Worm (Caenorhabditis elegans) whole organism, L3 larva: ENCODE results near the gene sar-1.

Experiments used
- R02D3.7 ChIP-seq: fragments of 150-350 bp; optimal IDR thresholded peaks from 2 replicates; lab custom pipeline; 2014; ENCODE audit warnings: missing biosample characterization, missing genetic modification characterization
- ZK546.5 ChIP-seq: sonication (generic microtip); optimal IDR thresholded peaks from 2 replicates; lab custom pipeline; 2017; ENCODE audit warnings: missing biosample characterization, missing genetic modification characterization
- aly-2 ChIP-seq: fragments of 150-350 bp; optimal IDR thresholded peaks from 2 replicates; lab custom pipeline; 2014; ENCODE audit warnings: missing biosample characterization, missing genetic modification characterization
- ama-1 ChIP-seq: fragments of 150-350 bp; optimal IDR thresholded peaks from 2 replicates; lab custom pipeline; 2018
- ceh-16 ChIP-seq: sonication (generic microtip); optimal IDR thresholded peaks from 2 replicates; lab custom pipeline; 2017; ENCODE audit warnings: missing biosample characterization, missing genetic modification characterization
- ceh-82 ChIP-seq: fragments of 150-350 bp; optimal IDR thresholded peaks from 2 replicates; lab custom pipeline; 2014; ENCODE audit warnings: missing biosample characterization, missing genetic modification characterization
- ceh-9 ChIP-seq: sonication (generic microtip); optimal IDR thresholded peaks from 2 replicates; lab custom pipeline; 2018; ENCODE audit warnings: missing biosample characterization, missing genetic modification characterization
- egl-27 ChIP-seq: sonication (generic microtip); optimal IDR thresholded peaks from 4 replicates; lab custom pipeline; 2017; ENCODE audit warnings: missing biosample characterization, missing genetic modification reagents, missing genetic modification characterization
- egl-5 ChIP-seq: fragments of 150-350 bp; optimal IDR thresholded peaks from 2 replicates; lab custom pipeline; 2017; ENCODE audit warnings: missing biosample characterization, missing genetic modification reagents, missing genetic modification characterization, inconsistent platforms
- elt-2 ChIP-seq: sonication (generic microtip); optimal IDR thresholded peaks from 2 replicates; lab custom pipeline; 2016; ENCODE audit warnings: missing genetic modification reagents, mild to moderate bottlenecking, missing genetic modification characterization, missing compliant biosample characterization
- elt-3 ChIP-seq, 3 experiments: fragments of 150-350 bp in 1 of 3; sonication (generic microtip) in 2 of 3; optimal IDR thresholded peaks; 2 replicates in 2 of 3; 4 replicates in 1 of 3; lab custom pipeline; 2014 to 2017; ENCODE audit warnings: missing biosample characterization in 3 of 3, missing genetic modification characterization in 3 of 3
- fkh-10 ChIP-seq: sonication (generic microtip); optimal IDR thresholded peaks from 2 replicates; lab custom pipeline; 2017; ENCODE audit warnings: missing biosample characterization, missing genetic modification reagents, missing genetic modification characterization
- fos-1 ChIP-seq: fragments of 150-350 bp; optimal IDR thresholded peaks from 2 replicates; lab custom pipeline; 2014; ENCODE audit warnings: missing biosample characterization, missing genetic modification characterization
- hmg-11 ChIP-seq: sonication (generic microtip); optimal IDR thresholded peaks from 2 replicates; lab custom pipeline; 2016; ENCODE audit warnings: missing genetic modification characterization, missing compliant biosample characterization
- jun-1 ChIP-seq: fragments of 150-350 bp; optimal IDR thresholded peaks from 2 replicates; lab custom pipeline; 2014; ENCODE audit warnings: missing biosample characterization, missing genetic modification reagents, missing genetic modification characterization
- lin-15B ChIP-seq: fragments of 150-350 bp; optimal IDR thresholded peaks from 2 replicates; lab custom pipeline; 2014; ENCODE audit warnings: missing biosample characterization, missing genetic modification characterization
- nfya-1 ChIP-seq: sonication (generic microtip); optimal IDR thresholded peaks from 2 replicates; lab custom pipeline; 2017; ENCODE audit warnings: missing genetic modification characterization, mild to moderate bottlenecking, missing compliant biosample characterization, antibody characterized with exemption, moderate library complexity; ENCODE audit not compliant: insufficient read depth
- nhr-11 ChIP-seq: fragments of 150-350 bp; optimal IDR thresholded peaks from 2 replicates; lab custom pipeline; 2014; ENCODE audit warnings: missing biosample characterization, missing genetic modification characterization
- nhr-12 ChIP-seq: fragments of 150-350 bp; optimal IDR thresholded peaks from 2 replicates; lab custom pipeline; 2014; ENCODE audit warnings: missing biosample characterization, missing genetic modification characterization
- nhr-237 ChIP-seq: fragments of 150-350 bp; optimal IDR thresholded peaks from 2 replicates; lab custom pipeline; 2014; ENCODE audit warnings: missing biosample characterization, missing genetic modification characterization
- nhr-25 ChIP-seq: sonication (generic microtip); optimal IDR thresholded peaks from 2 replicates; lab custom pipeline; 2017; ENCODE audit warnings: missing biosample characterization, missing genetic modification characterization
- nhr-28 ChIP-seq: fragments of 150-350 bp; optimal IDR thresholded peaks from 2 replicates; lab custom pipeline; 2014; ENCODE audit warnings: missing biosample characterization, missing genetic modification characterization
- nhr-43 ChIP-seq: sonication (generic microtip); optimal IDR thresholded peaks from 2 replicates; lab custom pipeline; 2016; ENCODE audit warnings: mild to moderate bottlenecking, missing genetic modification characterization, missing compliant biosample characterization; ENCODE audit not compliant: poor library complexity, severe bottlenecking
- nhr-67 ChIP-seq: fragments of 150-350 bp; optimal IDR thresholded peaks from 2 replicates; lab custom pipeline; 2014; ENCODE audit warnings: missing biosample characterization, missing genetic modification characterization
- nhr-77 ChIP-seq: fragments of 150-350 bp; optimal IDR thresholded peaks from 2 replicates; lab custom pipeline; 2014; ENCODE audit warnings: missing biosample characterization, missing genetic modification characterization
- pha-4 ChIP-seq: fragments of 150-350 bp; optimal IDR thresholded peaks from 2 replicates; lab custom pipeline; 2014; ENCODE audit warnings: missing biosample characterization, missing genetic modification reagents, missing genetic modification characterization
- pqm-1 ChIP-seq: fragments of 150-350 bp; optimal IDR thresholded peaks from 2 replicates; lab custom pipeline; 2017; ENCODE audit warnings: missing biosample characterization, missing genetic modification characterization, inconsistent platforms
- sea-2 ChIP-seq: fragments of 150-350 bp; sonication (generic microtip); optimal IDR thresholded peaks from 4 replicates; lab custom pipeline; 2014; ENCODE audit warnings: missing biosample characterization, missing genetic modification reagents, missing genetic modification characterization
- skn-1 ChIP-seq: fragments of 150-350 bp; optimal IDR thresholded peaks from 2 replicates; lab custom pipeline; 2014; ENCODE audit warnings: missing biosample characterization, missing genetic modification characterization
- snpc-4 ChIP-seq: fragments of 150-350 bp; optimal IDR thresholded peaks from 2 replicates; lab custom pipeline; 2014; ENCODE audit warnings: missing biosample characterization, missing genetic modification characterization
- tbx-2 ChIP-seq: sonication (generic microtip); optimal IDR thresholded peaks from 2 replicates; lab custom pipeline; 2016; ENCODE audit warnings: mild to moderate bottlenecking, missing genetic modification characterization, missing compliant biosample characterization
- ztf-11 ChIP-seq: fragments of 150-350 bp; optimal IDR thresholded peaks from 2 replicates; lab custom pipeline; 2014; ENCODE audit warnings: missing biosample characterization, missing genetic modification characterization
- ztf-4 ChIP-seq: fragments of 150-350 bp; optimal IDR thresholded peaks from 2 replicates; lab custom pipeline; 2014; ENCODE audit warnings: missing biosample characterization, missing genetic modification characterization

Gene sar-1

DNA sequence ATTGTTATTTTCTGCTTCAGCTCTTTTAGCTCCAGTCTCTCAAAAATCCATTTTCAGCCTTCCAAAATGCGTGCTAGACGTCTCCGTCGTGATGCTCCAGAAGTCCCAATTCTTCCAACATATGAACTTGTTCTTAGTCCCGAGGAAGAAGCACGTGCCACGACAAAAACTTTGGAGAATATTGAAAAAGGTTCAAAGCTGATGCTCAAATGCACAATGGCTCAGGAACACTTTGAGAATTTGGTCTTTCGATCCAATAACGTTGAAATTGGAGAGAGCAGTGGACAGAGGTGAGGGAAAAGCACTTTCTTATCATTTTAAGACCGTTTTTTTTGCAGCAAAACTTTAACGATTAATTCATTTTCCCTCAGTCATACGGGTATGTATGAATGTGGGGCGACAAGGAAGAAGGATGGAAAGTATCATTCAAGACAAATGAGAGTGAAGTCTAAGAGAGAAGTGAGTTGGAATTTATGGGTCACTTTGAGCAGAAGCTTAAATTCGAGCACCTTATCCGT is 49.5 kb upstream of the sar-1 start, which contains the start of gene igeg-1:
igeg-1 (plus strand) TSS at position 51 of the 518 bp plus-strand sequence.
- TF ChIP-seq nhr-28 = no peak
- TF ChIP-seq elt-2 (tag; lab: Kevin White, UChicago) = peak; percentile 34

- no peak for TF ChIP-seq nhr-12 (tag; lab: Kevin White, UChicago)
- TF ChIP-seq nhr-237 (tag; lab: Kevin White, UChicago) = no peak
- no peak for TF ChIP-seq fos-1
- peak; percentile 34 for TF ChIP-seq pqm-1 (tag; lab: Kevin White, UChicago)
- no peak for TF ChIP-seq nhr-43
- no peak for TF ChIP-seq egl-5 (tag; lab: Kevin White, UChicago)
- TF ChIP-seq nfya-1 = no peak
- TF ChIP-seq skn-1 (tag; lab: Kevin White, UChicago) = no peak
- TF ChIP-seq ceh-16 (tag; lab: Kevin White, UChicago) = no peak
- TF ChIP-seq egl-27 (tag; lab: Kevin White, UChicago) = no peak
- TF ChIP-seq fkh-10 (GFP tag; lab: Kevin White, UChicago) = no peak
- no peak for TF ChIP-seq hmg-11 (tag; lab: Kevin White, UChicago)
- TF ChIP-seq ztf-4 (tag; lab: Kevin White, UChicago) = no peak
- TF ChIP-seq snpc-4 (tag; lab: Kevin White, UChicago) = no peak
- TF ChIP-seq ztf-11 = no peak
- TF ChIP-seq nhr-11 (tag; lab: Kevin White, UChicago) = no peak
- no peak for TF ChIP-seq tbx-2
- no peak for TF ChIP-seq ZK546.5 (tag; lab: Kevin White, UChicago)
- peak; percentile 18 for TF ChIP-seq pha-4 (tag; lab: Kevin White, UChicago)
- TF ChIP-seq nhr-67 = no peak
- peak; percentile 35 for TF ChIP-seq elt-2 (tag; lab: Kevin White, UChicago)
- TF ChIP-seq, all 47 proteins: peak for 3
Measured at ce11 chrIV:4559160-4559559, 46.0 kb upstream of the sar-1 start.

ce11 chrIV:4557731-4558130 is 44.6 kb upstream of the sar-1 start:
- peak; percentile 6 for TF ChIP-seq nhr-25 (tag; lab: Kevin White, UChicago)
- no peak for TF ChIP-seq hmg-11 (tag; lab: Kevin White, UChicago)
- TF ChIP-seq lin-15B (tag; lab: Kevin White, UChicago) = no peak
- TF ChIP-seq tbx-2 = no peak
- TF ChIP-seq nhr-12 (tag; lab: Kevin White, UChicago) = no peak
- TF ChIP-seq nhr-11 (tag; lab: Kevin White, UChicago) = no peak
- peak; percentile 48 for TF ChIP-seq pha-4 (tag; lab: Kevin White, UChicago)
- no peak for TF ChIP-seq R02D3.7 (tag; lab: Kevin White, UChicago)
- TF ChIP-seq elt-2 (tag; lab: Kevin White, UChicago) = peak; percentile 51
- no peak for TF ChIP-seq pqm-1 (tag; lab: Kevin White, UChicago)
- no peak for TF ChIP-seq ceh-82 (tag; lab: Kevin White, UChicago)
- TF ChIP-seq, all 47 proteins: peak for 3

ce11 chrIV:4557130-4557529 is 44.0 kb upstream of the sar-1 start:
- no peak for TF ChIP-seq ceh-9 (tag; lab: Kevin White, UChicago)
- no peak for TF ChIP-seq sea-2 (GFP tag; lab: Kevin White, UChicago)
- TF ChIP-seq ceh-16 (tag; lab: Kevin White, UChicago) = no peak
- TF ChIP-seq ama-1 = no peak
- no peak for TF ChIP-seq jun-1 (tag; lab: Kevin White, UChicago)

DNA sequence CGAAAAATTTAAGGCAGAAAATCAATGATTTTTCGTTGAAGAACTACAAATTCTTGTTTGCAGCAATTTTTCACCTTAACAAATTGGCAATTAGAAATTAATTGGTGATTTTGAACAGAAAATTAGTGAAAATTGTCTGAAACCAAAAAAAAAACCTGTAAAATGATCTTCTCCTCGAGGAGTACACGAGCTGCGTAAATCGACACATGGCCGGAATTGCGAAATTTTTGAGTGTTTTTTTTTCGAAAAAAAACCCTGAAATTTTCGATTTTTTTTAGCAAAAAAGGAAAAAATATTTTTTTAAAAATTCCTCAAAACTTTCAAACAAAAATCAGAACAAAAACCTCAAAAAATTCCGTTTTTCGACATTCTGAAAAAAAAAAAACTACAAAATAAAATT is 38.4 kb upstream of the sar-1 start:
- TF ChIP-seq aly-2 (tag; lab: Kevin White, UChicago) = no peak
- no peak for TF ChIP-seq egl-5 (tag; lab: Kevin White, UChicago)
- TF ChIP-seq nhr-77 = no peak
- TF ChIP-seq, all 47 proteins: peak for 0

DNA sequence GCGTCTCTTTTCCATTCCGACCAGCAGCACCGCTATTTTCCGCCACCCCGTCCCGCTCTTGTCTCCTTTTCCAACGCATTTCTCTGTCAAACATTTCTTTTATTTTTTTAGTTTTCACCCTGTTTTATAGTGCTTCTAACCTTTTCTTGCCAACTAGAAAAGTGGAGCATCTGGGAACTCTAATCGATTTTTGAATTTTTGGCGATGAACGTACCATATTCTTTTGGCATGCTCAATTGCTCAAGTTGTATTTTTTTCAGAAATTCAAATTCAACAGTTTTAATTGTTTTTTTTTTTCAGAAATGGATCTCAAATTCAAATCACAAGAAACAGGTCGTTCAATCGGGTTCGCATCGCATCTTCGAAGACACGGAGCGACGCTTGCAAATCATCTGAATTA is 35.1 kb upstream of the sar-1 start, which contains the start of gene ZK185.1:
ZK185.1 (plus strand) TSS at position 301 of the 400 bp plus-strand sequence.
- no peak for TF ChIP-seq nhr-237 (tag; lab: Kevin White, UChicago)
- no peak for TF ChIP-seq elt-3 (tag; optimal IDR thresholded peaks at IDR 0.05; lab: Kevin White, UChicago)
